Fruit fly (Drosophila melanogaster): ENCODE data around the gene ND-B14.5A.
A peak's percentile ranks its signal among the peaks of the same experiment; 100 is the strongest.

ND-B14.5A gene

DNA sequence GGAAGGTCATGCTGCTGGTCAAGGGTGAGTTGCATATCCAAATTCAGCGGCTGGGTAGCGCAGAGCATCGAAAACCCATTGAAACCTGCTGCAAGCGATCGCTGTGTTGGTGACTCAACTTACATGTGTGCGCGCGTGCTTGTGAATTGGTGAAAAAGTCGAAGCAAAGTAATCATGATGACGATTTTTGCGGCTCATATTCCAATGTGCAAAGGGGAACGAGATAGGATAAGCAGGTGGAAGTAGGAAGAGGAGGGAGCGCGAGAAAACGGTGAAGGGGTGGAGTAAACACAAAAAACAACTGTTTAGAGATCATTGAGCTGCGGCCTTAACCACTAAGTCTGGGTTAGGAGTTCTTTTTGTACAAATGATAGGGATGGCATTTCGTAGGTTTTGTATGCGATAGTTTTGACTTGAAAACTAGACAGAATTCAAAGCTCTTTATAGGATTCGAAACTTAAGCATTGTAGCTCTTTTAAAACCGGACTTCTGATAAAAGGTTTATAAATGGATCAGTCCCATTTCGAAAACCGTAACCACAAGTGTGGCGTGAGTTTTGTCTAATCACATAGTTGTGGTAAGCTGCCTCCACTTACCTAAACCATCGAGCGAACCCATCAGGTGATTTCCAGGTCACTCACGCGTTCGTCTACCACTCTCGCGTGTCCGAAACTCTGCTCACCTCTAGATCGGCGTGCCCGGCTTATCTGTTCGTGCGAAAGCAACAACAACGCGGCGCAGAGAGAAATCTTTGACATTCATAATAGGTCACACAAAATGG, 26.4 kb upstream of the ND-B14.5A start (continued):
- TF ChIP-seq Sox100B (GFP tag; optimal IDR thresholded peaks at IDR 0.05), result no peak
- no peak for TF ChIP-seq Oli (tag; optimal IDR thresholded peaks at IDR 0.05)
- TF ChIP-seq Med (GFP tag), result peak; percentile 92
- no peak for TF ChIP-seq CG16863 (GFP tag; optimal IDR thresholded peaks at IDR 0.05)
- TF ChIP-seq CG15479 (GFP tag; optimal IDR thresholded peaks at IDR 0.05), result peak; percentile 27
- TF ChIP-seq CG13296 (GFP tag; optimal IDR thresholded peaks at IDR 0.05), result peak; percentile 31
- no peak for TF ChIP-seq CG8281 (tag; optimal IDR thresholded peaks at IDR 0.05)
- no peak for TF ChIP-seq CG8478 (optimal IDR thresholded peaks at IDR 0.05)
- TF ChIP-seq slp2 (GFP tag; optimal IDR thresholded peaks at IDR 0.05), result no peak
- no peak for TF ChIP-seq Eip74EF (GFP tag; optimal IDR thresholded peaks at IDR 0.05)
- no peak; the same call in 1 of the 2 replicates for TF ChIP-seq ara (GFP tag; IDR thresholded peaks at IDR 0.05)
- TF ChIP-seq CG8944 (GFP tag; optimal IDR thresholded peaks at IDR 0.05), result no peak
- TF ChIP-seq CG9817 (tag; optimal IDR thresholded peaks at IDR 0.05), result peak; percentile 31
- no peak for TF ChIP-seq CG11695 (GFP tag; IDR thresholded peaks at IDR 0.05)
- TF ChIP-seq CG17361 (GFP tag; IDR thresholded peaks at IDR 0.05), result peak; percentile 51; the same call in 1 of the 3 replicates
- no peak for TF ChIP-seq psq (GFP tag; optimal IDR thresholded peaks at IDR 0.05)
- TF ChIP-seq CG4328 (GFP tag; optimal IDR thresholded peaks at IDR 0.05), result peak; percentile 46
- peak; percentile 13 for TF ChIP-seq gfzf (GFP tag; optimal IDR thresholded peaks at IDR 0.05)
- no peak for TF ChIP-seq Deaf1 (tag; optimal IDR thresholded peaks at IDR 0.05)
- TF ChIP-seq CG14050 (GFP tag; IDR thresholded peaks at IDR 0.05), result no peak
- TF ChIP-seq Hey (tag; optimal IDR thresholded peaks at IDR 0.05), result no peak
- no peak; the same call in none of the 2 replicates for TF ChIP-seq MBD-R2 (GFP tag; IDR thresholded peaks at IDR 0.05)
- no peak for TF ChIP-seq gt (GFP tag; IDR thresholded peaks at IDR 0.05)
- TF ChIP-seq E2f1 (GFP tag; IDR thresholded peaks at IDR 0.05), result 0 out of 2 replicates have a peak, but pooled peaks have one; percentile 11
- TF ChIP-seq zen (tag; optimal IDR thresholded peaks at IDR 0.05), result no peak
- TF ChIP-seq pho (GFP tag; optimal IDR thresholded peaks at IDR 0.05), result peak; percentile 35
- peak; percentile 27; the same call in 1 of the 2 replicates for TF ChIP-seq CG14014 (GFP tag; IDR thresholded peaks at IDR 0.05)
- peak; percentile 13 for TF ChIP-seq CG10209 (GFP tag; optimal IDR thresholded peaks at IDR 0.05)
- no peak for TF ChIP-seq Hmx (GFP tag; optimal IDR thresholded peaks at IDR 0.05)
- TF ChIP-seq sna (GFP tag; IDR thresholded peaks at IDR 0.05; ENCODE audit: partially characterized antibody), result peak; percentile 75
- TF ChIP-seq CG14441 (GFP tag; IDR thresholded peaks at IDR 0.05), result peak; percentile 16; the same call in 1 of the 2 replicates
- TF ChIP-seq CG8765 (GFP tag; IDR thresholded peaks at IDR 0.05), result no peak
- peak; percentile 40; the same call in 1 of the 2 replicates for TF ChIP-seq CG7372 (GFP tag; IDR thresholded peaks at IDR 0.05)
- peak; percentile 49 for TF ChIP-seq CG30403 (GFP tag; optimal IDR thresholded peaks at IDR 0.05)
- TF ChIP-seq CG7786 (GFP tag; optimal IDR thresholded peaks at IDR 0.05), result peak; percentile 56
- TF ChIP-seq jumu (GFP tag; optimal IDR thresholded peaks at IDR 0.05), result peak; percentile 13
- no peak for TF ChIP-seq chm (GFP tag; IDR thresholded peaks at IDR 0.05)
- TF ChIP-seq Poxn (GFP tag; IDR thresholded peaks at IDR 0.05), result no peak
- peak; percentile 7 for TF ChIP-seq caup (GFP tag; optimal IDR thresholded peaks at IDR 0.05; ENCODE audit: severe bottlenecking)
- peak; percentile 25 for TF ChIP-seq CG11723 (GFP tag; optimal IDR thresholded peaks at IDR 0.05)
- TF ChIP-seq cwo (GFP tag; optimal IDR thresholded peaks at IDR 0.05), result peak; percentile 12
- peak; percentile 42 for TF ChIP-seq CG33557 (GFP tag; optimal IDR thresholded peaks at IDR 0.05)
- TF ChIP-seq insv (GFP tag; optimal IDR thresholded peaks at IDR 0.05), result peak in 1 of 2 experiments; percentile 23
- TF ChIP-seq Oaz (GFP tag; IDR thresholded peaks at IDR 0.05), result no peak
- no peak; the same call in 2 of the 3 replicates for TF ChIP-seq tgo (GFP tag; IDR thresholded peaks at IDR 0.05)
- no peak for TF ChIP-seq CG3065 (GFP tag; optimal IDR thresholded peaks at IDR 0.05)
- TF ChIP-seq HLH54F (GFP tag; optimal IDR thresholded peaks at IDR 0.05), result peak; percentile 6
- no peak for TF ChIP-seq CG5953 (GFP tag; IDR thresholded peaks at IDR 0.05)
- TF ChIP-seq ranshi (GFP tag; IDR thresholded peaks at IDR 0.05), result no peak
- no peak for TF ChIP-seq HLH3B (GFP tag; IDR thresholded peaks at IDR 0.05)
